Worm (Caenorhabditis elegans): Measurements from ENCODE around the gene F23F1.6.

ce11 chrII:18787-19186 lies 18.3 kb downstream of the F23F1.6 start:
- TF ChIP-seq skn-1 (tag; optimal IDR thresholded peaks at IDR 0.05) (peak; percentile 59), nhr-28 (tag; optimal IDR thresholded peaks at IDR 0.05) (no peak), elt-3 (tag; optimal IDR thresholded peaks at IDR 0.05) (peak in 2 of 6 experiments; percentile 43 to 45), nhr-19 (GFP tag; conservative IDR thresholded peaks at IDR 0.05) (peak; percentile 33; the same call in 1 of the 2 replicates), nhr-77 (tag; optimal IDR thresholded peaks at IDR 0.05) (peak; percentile 22), efl-1 (optimal IDR thresholded peaks at IDR 0.05) (peak; percentile 65 to 68), efl-1 (GFP tag; optimal IDR thresholded peaks at IDR 0.05 in 1 of 2) (peak; percentile 56 to 92), ztf-4 (tag; optimal IDR thresholded peaks at IDR 0.05) (no peak), ztf-11 (tag; optimal IDR thresholded peaks at IDR 0.05) (peak in 1 of 2 experiments; percentile 41), ceh-82 (tag; optimal IDR thresholded peaks at IDR 0.05) (peak in 2 of 3 experiments; percentile 52 to 65), ces-1 (GFP tag; optimal IDR thresholded peaks at IDR 0.05) (no peak), dsc-1 (tag; optimal IDR thresholded peaks at IDR 0.05) (peak; percentile 54), blmp-1 (tag; optimal IDR thresholded peaks at IDR 0.05) (peak; percentile 56), unc-62 (GFP tag; optimal IDR thresholded peaks at IDR 0.05) (no peak), ceh-90 (tag; optimal IDR thresholded peaks at IDR 0.05) (no peak)
